Worm (Caenorhabditis elegans) whole organism, mixed stage, embryonic: ENCODE measurements around the gene K07H8.12.

ENCODE experiments used
- blmp-1 ChIP-seq: fragments of 150-350 bp; optimal IDR thresholded peaks from 2 replicates; lab custom pipeline; 2014; ENCODE audit warnings: missing biosample characterization, missing genetic modification characterization
- elt-3 ChIP-seq: fragments of 150-350 bp; optimal IDR thresholded peaks from 2 replicates; lab custom pipeline; 2014; ENCODE audit warnings: missing biosample characterization, missing genetic modification characterization
- hlh-1 ChIP-seq: fragments of 150-350 bp; optimal IDR thresholded peaks from 2 replicates; lab custom pipeline; 2014; ENCODE audit warnings: missing biosample characterization, missing genetic modification reagents, missing genetic modification characterization
- lsy-2 ChIP-seq: fragments of 150-350 bp; optimal IDR thresholded peaks from 2 replicates; lab custom pipeline; 2014; ENCODE audit warnings: missing biosample characterization, missing genetic modification characterization
- unc-62 ChIP-seq: fragments of 150-350 bp; optimal IDR thresholded peaks from 2 replicates; lab custom pipeline; 2014; ENCODE audit warnings: missing biosample characterization, missing genetic modification reagents, missing genetic modification characterization
- ztf-11 ChIP-seq: fragments of 150-350 bp; optimal IDR thresholded peaks from 2 replicates; lab custom pipeline; 2014; ENCODE audit warnings: missing biosample characterization, missing genetic modification characterization

DNA sequence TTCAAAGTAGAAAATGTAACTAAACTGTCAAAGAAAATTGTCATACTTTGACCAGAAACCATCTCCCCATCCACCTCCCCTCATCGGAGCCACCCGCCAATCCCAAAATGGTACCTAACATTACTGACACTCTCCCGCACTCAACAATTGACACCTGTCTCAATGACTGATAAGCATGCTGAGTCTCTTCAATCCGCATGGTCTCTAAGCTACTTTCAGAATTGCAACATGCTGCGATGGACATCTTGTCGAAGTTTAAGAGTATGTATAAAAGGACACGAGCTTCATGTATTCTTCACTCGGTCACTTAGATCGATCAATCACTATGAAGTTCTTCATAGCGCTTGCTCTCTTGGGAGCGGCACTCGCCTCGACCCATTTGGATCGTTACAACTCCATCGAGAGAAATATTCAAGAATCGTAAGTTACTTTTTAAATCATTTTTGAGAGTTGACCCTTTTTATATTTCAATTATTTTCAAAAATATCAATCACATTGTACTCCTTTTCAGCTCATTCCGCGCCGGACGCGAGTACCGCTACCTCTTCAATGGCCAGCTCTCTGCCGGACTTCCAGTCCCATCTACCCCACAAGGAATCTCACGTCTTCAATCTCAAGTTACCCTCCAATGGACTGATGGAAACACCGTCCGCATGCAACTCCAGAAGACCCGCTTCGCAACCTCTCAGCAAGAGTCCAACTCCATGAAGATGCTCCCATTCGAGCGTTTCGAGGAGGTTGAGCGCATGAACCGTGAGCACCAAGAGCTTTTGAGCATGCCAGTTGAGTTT is 15.5 kb downstream of the K07H8.12 start, which contains the start of gene vit-6:
- TF ChIP-seq unc-62 (GFP tag; lab: Kevin White, UChicago) (no peak), lsy-2 (no peak), hlh-1 (tag; lab: Kevin White, UChicago) (no peak), blmp-1 (tag; lab: Kevin White, UChicago) (no peak), elt-3 (tag; lab: Kevin White, UChicago) (no peak), ztf-11 (tag; lab: Kevin White, UChicago) (no peak)
